Worm (Caenorhabditis elegans): Measurements from ENCODE around the gene C16C8.16.
"Not testable (repeated sequence)": the region's sequence is repeated elsewhere in the genome, so short reads cannot be mapped to it uniquely, and the experiment has no call there.

Gene C16C8.16

DNA sequence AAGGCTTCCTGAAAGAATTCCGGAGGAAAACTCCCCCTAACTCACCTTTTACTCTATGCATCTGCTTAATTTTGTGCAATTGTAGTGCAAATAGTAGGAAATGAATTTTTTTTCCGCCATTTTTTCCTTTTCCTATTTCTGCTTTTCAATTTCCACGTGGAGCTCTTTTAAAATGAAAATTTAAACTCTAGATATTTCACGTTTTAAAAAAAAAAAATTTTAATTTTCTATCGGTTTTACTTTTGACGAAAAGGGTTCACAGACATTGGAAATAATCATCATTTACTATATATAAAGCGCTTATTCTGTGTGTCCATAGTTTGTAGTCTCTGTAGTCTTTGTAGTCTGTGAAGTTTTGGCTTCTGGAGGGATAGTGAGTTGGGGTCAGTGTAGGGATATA, 36.0 kb downstream of the C16C8.16 start, which contains the start of gene Y49F6B.8:
Gene Y49F6B.8 (minus strand): TSS at position 101 of the 400 bp plus-strand sequence.
- no peak for TF ChIP-seq sea-1 (GFP tag; conservative IDR thresholded peaks at IDR 0.05)
- TF ChIP-seq B0310.2 (tag; optimal IDR thresholded peaks at IDR 0.05) = no peak
- TF ChIP-seq F13C5.2 (tag; optimal IDR thresholded peaks at IDR 0.05) = no peak
- TF ChIP-seq hmg-4 (GFP tag; optimal IDR thresholded peaks at IDR 0.05) = no peak
- TF ChIP-seq pes-1 (GFP tag; IDR thresholded peaks at IDR 0.05) = no peak
- TF ChIP-seq scrt-1 (GFP tag; IDR thresholded peaks at IDR 0.05) = no peak
- no peak for TF ChIP-seq tbx-37 (GFP tag; conservative IDR thresholded peaks at IDR 0.05)

- no peak for TF ChIP-seq scrt-1 (GFP tag; IDR thresholded peaks at IDR 0.05)
- peak; percentile 61; the same call in 1 of the 2 replicates for TF ChIP-seq pes-1 (GFP tag; IDR thresholded peaks at IDR 0.05)
- peak; percentile 68 for TF ChIP-seq tbx-37 (GFP tag; conservative IDR thresholded peaks at IDR 0.05)
- TF ChIP-seq flt-1 (GFP tag; IDR thresholded peaks at IDR 0.05) = 0 out of 2 replicates have a peak, but pooled peaks have one; percentile 17
- TF ChIP-seq ceh-36 (tag; optimal IDR thresholded peaks at IDR 0.05) = no peak
- TF ChIP-seq sea-1 (GFP tag; conservative IDR thresholded peaks at IDR 0.05) = 0 out of 2 replicates have a peak, but pooled peaks have one; percentile 6
- no peak for TF ChIP-seq tbx-11 (GFP tag; IDR thresholded peaks at IDR 0.05)
Measured at ce11 chrII:3482231-3482630, 36.7 kb downstream of the C16C8.16 start, which contains the start of gene smu-2. smu-2 (plus strand) TSS chrII:3482408.

- not testable (repeated sequence) for TF ChIP-seq aly-1 (tag; optimal IDR thresholded peaks at IDR 0.05); ceh-13 (GFP tag; optimal IDR thresholded peaks at IDR 0.05); flt-1 (GFP tag; IDR thresholded peaks at IDR 0.05)
Measured at ce11 chrII:3490797-3491196, 45.2 kb downstream of the C16C8.16 start, which contains the start of gene fbxb-112. fbxb-112 (plus strand) TSS chrII:3491097.

Data from whole organism, early embryonic.